Worm (Caenorhabditis elegans) whole organism, L1 larva: ENCODE data around the gene T21B4.15.

Experiments used
- C04F5.9 ChIP-seq: sonication (generic microtip); optimal IDR thresholded peaks from 2 replicates; lab custom pipeline; 2016; ENCODE audit warnings: missing genetic modification characterization, missing compliant biosample characterization
- C16A3.4 ChIP-seq: fragments of 150-350 bp; optimal IDR thresholded peaks from 2 replicates; lab custom pipeline; 2014; ENCODE audit warnings: missing biosample characterization, missing genetic modification characterization
- Y116A8C.19 ChIP-seq: sonication (generic microtip); optimal IDR thresholded peaks from 2 replicates; lab custom pipeline; 2016; ENCODE audit warnings: missing compliant biosample characterization, missing genetic modification characterization, borderline replicate concordance
- aha-1 ChIP-seq: fragments of 150-350 bp; optimal IDR thresholded peaks from 2 replicates; lab custom pipeline; 2014; ENCODE audit warnings: missing biosample characterization, missing genetic modification characterization
- ceh-63 ChIP-seq: fragments of 200-800 bp; sonication (Bioruptor generic); optimal IDR thresholded peaks from 2 replicates; lab custom pipeline; 2018; ENCODE audit warnings: mild to moderate bottlenecking, missing genetic modification characterization, missing compliant biosample characterization
- ceh-8 ChIP-seq: fragments of 200-800 bp; sonication (Bioruptor generic); optimal IDR thresholded peaks from 2 replicates; lab custom pipeline; 2018; ENCODE audit warnings: mild to moderate bottlenecking, missing genetic modification characterization, moderate library complexity, missing compliant biosample characterization
- ceh-82 ChIP-seq, 3 experiments: fragments of 150-350 bp in 1 of 3; sonication (generic microtip) in 2 of 3; optimal IDR thresholded peaks; 2 replicates each; lab custom pipeline; 2014 to 2017; ENCODE audit warnings: missing biosample characterization in 3 of 3, missing genetic modification characterization in 3 of 3
- ces-1 ChIP-seq: fragments of 150-350 bp; optimal IDR thresholded peaks from 2 replicates; lab custom pipeline; 2014; ENCODE audit warnings: missing biosample characterization, missing genetic modification reagents, missing genetic modification characterization
- dsc-1 ChIP-seq: sonication (generic microtip); optimal IDR thresholded peaks from 2 replicates; lab custom pipeline; 2016; ENCODE audit warnings: mild to moderate bottlenecking, missing genetic modification characterization, missing compliant biosample characterization
- egl-13 ChIP-seq: sonication (generic microtip); optimal IDR thresholded peaks from 2 replicates; lab custom pipeline; 2016; ENCODE audit warnings: missing genotype, missing genetic modification reagents, missing genetic modification characterization, missing compliant biosample characterization
- egl-27 ChIP-seq, 2 experiments: fragments of 150-350 bp in 1 of 2; sonication (generic microtip); optimal IDR thresholded peaks; 3 replicates each; lab custom pipeline; 2017 to 2018; ENCODE audit warnings: missing biosample characterization in 2 of 2, missing genetic modification characterization in 2 of 2, missing genetic modification reagents in 2 of 2
- ets-5 ChIP-seq: fragments of 200-800 bp; sonication (Bioruptor generic); IDR thresholded peaks from 2 replicates; pipeline ENCODE4 v1.3.6; 2022; ENCODE audit warnings: missing genetic modification characterization, missing compliant biosample characterization
- fkh-10 ChIP-seq: sonication (generic microtip); optimal IDR thresholded peaks from 2 replicates; lab custom pipeline; 2017; ENCODE audit warnings: missing biosample characterization, missing genetic modification reagents, missing genetic modification characterization
- fkh-4 ChIP-seq: sonication (generic microtip); optimal IDR thresholded peaks from 2 replicates; lab custom pipeline; 2016; ENCODE audit warnings: missing compliant biosample characterization, missing genetic modification characterization, borderline replicate concordance
- fkh-8 ChIP-seq: sonication (generic microtip); optimal IDR thresholded peaks from 2 replicates; lab custom pipeline; 2016; ENCODE audit warnings: mild to moderate bottlenecking, missing genetic modification characterization, missing compliant biosample characterization
- irx-1 ChIP-seq: sonication (generic microtip); optimal IDR thresholded peaks from 2 replicates; lab custom pipeline; 2016; ENCODE audit warnings: missing genetic modification characterization, missing compliant biosample characterization
- lin-14 ChIP-seq: fragments of 200-800 bp; sonication (Bioruptor generic); optimal IDR thresholded peaks from 2 replicates; lab custom pipeline; 2018; ENCODE audit warnings: mild to moderate bottlenecking, missing genetic modification characterization, moderate library complexity, missing compliant biosample characterization
- lin-15B ChIP-seq: fragments of 150-350 bp; sonication (generic microtip); optimal IDR thresholded peaks from 3 replicates; lab custom pipeline; 2014; ENCODE audit warnings: missing biosample characterization, missing genetic modification characterization
- mab-9 ChIP-seq: fragments of 200-800 bp; sonication (Bioruptor generic); IDR thresholded peaks from 2 replicates; pipeline ENCODE4 v1.3.6; 2022; ENCODE audit warnings: missing genetic modification reagents, missing genetic modification characterization, missing compliant biosample characterization
- mep-1 ChIP-seq: fragments of 150-350 bp; optimal IDR thresholded peaks from 2 replicates; lab custom pipeline; 2014; ENCODE audit warnings: missing biosample characterization, missing genetic modification characterization
- nhr-12 ChIP-seq: sonication (generic microtip); optimal IDR thresholded peaks from 2 replicates; lab custom pipeline; 2017; ENCODE audit warnings: missing biosample characterization, missing genetic modification characterization
- nhr-19 ChIP-seq: fragments of 200-800 bp; sonication (Bioruptor generic); conservative IDR thresholded peaks from 2 replicates; pipeline ENCODE4 v1.3.6; 2022; ENCODE audit warnings: missing genetic modification characterization, missing compliant biosample characterization
- nhr-28 ChIP-seq: fragments of 150-350 bp; optimal IDR thresholded peaks from 2 replicates; lab custom pipeline; 2014; ENCODE audit warnings: missing biosample characterization, missing genetic modification characterization
- nhr-47 ChIP-seq: sonication (generic microtip); optimal IDR thresholded peaks from 2 replicates; lab custom pipeline; 2016; ENCODE audit warnings: mild to moderate bottlenecking, missing genetic modification characterization, moderate library complexity, missing compliant biosample characterization
- nhr-71 ChIP-seq: sonication (generic microtip); optimal IDR thresholded peaks from 2 replicates; lab custom pipeline; 2016; ENCODE audit warnings: mild to moderate bottlenecking, missing genetic modification characterization, moderate library complexity, missing compliant biosample characterization
- nhr-84 ChIP-seq: sonication (generic microtip); optimal IDR thresholded peaks from 2 replicates; lab custom pipeline; 2017; ENCODE audit warnings: missing biosample characterization, missing genetic modification characterization
- nhr-85 ChIP-seq: sonication (generic microtip); peaks from one replicate; lab custom pipeline; 2016; ENCODE audit warnings: missing genetic modification characterization, inconsistent platforms, missing compliant biosample characterization
- skn-1 ChIP-seq: fragments of 150-350 bp; optimal IDR thresholded peaks from 2 replicates; lab custom pipeline; 2014; ENCODE audit warnings: missing biosample characterization, missing genetic modification characterization
- sox-4 ChIP-seq: sonication (generic microtip); optimal IDR thresholded peaks from 2 replicates; lab custom pipeline; 2016; ENCODE audit warnings: missing genetic modification characterization, missing compliant biosample characterization
- sptf-1 ChIP-seq: fragments of 150-350 bp; optimal IDR thresholded peaks from 2 replicates; lab custom pipeline; 2014; ENCODE audit warnings: missing biosample characterization, missing genetic modification characterization
- sup-37 ChIP-seq: fragments of 200-800 bp; sonication (Bioruptor generic); optimal IDR thresholded peaks from 2 replicates; lab custom pipeline; 2018; ENCODE audit warnings: mild to moderate bottlenecking, missing genetic modification characterization, missing compliant biosample characterization
- swsn-7 ChIP-seq: sonication (generic microtip); optimal IDR thresholded peaks from 2 replicates; lab custom pipeline; 2016; ENCODE audit warnings: missing genetic modification characterization, missing compliant biosample characterization
- tlp-1 ChIP-seq: fragments of 150-350 bp; optimal IDR thresholded peaks from 2 replicates; lab custom pipeline; 2014; ENCODE audit warnings: missing biosample characterization, missing genetic modification characterization
- unc-130 ChIP-seq: fragments of 150-350 bp; optimal IDR thresholded peaks from 2 replicates; lab custom pipeline; 2017; ENCODE audit warnings: missing biosample characterization, missing genetic modification characterization, inconsistent platforms
- unc-62 ChIP-seq: fragments of 150-350 bp; optimal IDR thresholded peaks from 2 replicates; lab custom pipeline; 2014; ENCODE audit warnings: missing biosample characterization, missing genetic modification reagents, missing genetic modification characterization
- zip-4 ChIP-seq: fragments of 200-800 bp; sonication (Bioruptor generic); optimal IDR thresholded peaks from 2 replicates; lab custom pipeline; 2018; ENCODE audit warnings: mild to moderate bottlenecking, missing genetic modification characterization, moderate library complexity, missing compliant biosample characterization
- ztf-11 ChIP-seq, 2 experiments: sonication (generic microtip); optimal IDR thresholded peaks; 2 replicates each; lab custom pipeline; 2016 to 2017; ENCODE audit warnings: missing genetic modification characterization in 2 of 2, missing biosample characterization in 1 of 2, missing compliant biosample characterization in 1 of 2

Gene T21B4.15

DNA sequence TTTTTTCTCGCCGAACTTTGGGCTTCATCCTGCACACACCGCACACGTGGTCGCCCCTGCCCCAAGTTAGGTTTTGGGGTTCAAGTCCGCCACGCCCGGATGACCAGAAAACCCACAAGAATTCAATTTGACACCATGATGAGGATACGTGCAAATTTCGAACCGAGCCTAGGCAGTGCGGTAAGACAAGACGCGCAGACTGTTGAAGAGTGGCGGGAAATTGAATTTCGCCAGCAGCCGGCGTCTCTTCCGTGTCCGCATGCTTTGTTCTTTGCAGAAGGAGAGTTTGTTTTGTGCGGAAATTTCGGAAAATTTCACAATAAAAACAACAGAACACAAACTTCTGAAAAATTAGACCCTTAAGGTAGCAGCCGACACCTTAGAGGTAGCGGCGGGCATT lies 10.0 kb downstream of the T21B4.15 start (continued):
- TF ChIP-seq ces-1 (GFP tag; lab: Kevin White, UChicago) (no peak), sptf-1 (no peak), nhr-71 (tag; lab: Kevin White, UChicago) (peak; percentile 18), nhr-12 (tag; lab: Kevin White, UChicago) (no peak), aha-1 (tag; lab: Kevin White, UChicago) (no peak), skn-1 (no peak), fkh-10 (peak; percentile 78), tlp-1 (tag; lab: Kevin White, UChicago) (no peak)

- no peak for TF ChIP-seq egl-13
- TF ChIP-seq nhr-85 (tag; lab: Kevin White, UChicago) = no peak
- TF ChIP-seq unc-130 (tag; lab: Kevin White, UChicago) = no peak
- TF ChIP-seq ets-5 (GFP tag; lab: Robert Waterston, UW) = no peak
- no peak for TF ChIP-seq lin-14
- no peak for TF ChIP-seq ceh-63
- no peak for TF ChIP-seq egl-27 (tag; optimal IDR thresholded peaks at IDR 0.05; lab: Kevin White, UChicago)
- TF ChIP-seq ztf-11 (tag; optimal IDR thresholded peaks at IDR 0.05; lab: Kevin White, UChicago) = no peak
- no peak for TF ChIP-seq unc-62 (GFP tag; lab: Kevin White, UChicago)
Measured at ce11 chrII:12502784-12503183, 12.8 kb downstream of the T21B4.15 start, which contains the start of gene ador-1. TSS of gene ador-1 (minus strand) at chrII:12502884.

DNA sequence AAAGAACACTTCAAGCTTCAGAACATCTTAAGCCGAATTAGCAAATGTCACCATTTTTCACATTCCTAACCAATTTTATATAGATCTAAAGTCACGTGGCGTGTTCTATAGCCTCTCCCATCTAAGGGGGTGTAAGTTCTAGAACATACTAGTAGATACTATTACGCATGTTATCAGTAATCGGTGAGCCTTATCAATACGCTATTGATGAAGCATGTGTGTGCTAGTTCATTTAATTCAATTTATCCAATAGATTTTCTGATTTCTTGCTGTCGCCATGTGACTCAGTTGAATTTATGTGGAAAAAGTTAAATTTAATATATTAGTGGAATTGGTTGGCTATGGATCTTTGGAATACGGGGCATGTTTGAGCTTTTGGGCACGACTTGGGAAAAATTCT lies 16.5 kb downstream of the T21B4.15 start:
- TF ChIP-seq nhr-19 (GFP tag; lab: Robert Waterston, UW) = no peak
- TF ChIP-seq nhr-47 (tag; lab: Kevin White, UChicago) = peak; percentile 65
- TF ChIP-seq ceh-8 (GFP tag; lab: Kevin White, UChicago) = peak; percentile 27
- TF ChIP-seq swsn-7 (tag; lab: Kevin White, UChicago) = peak; percentile 0
- peak; percentile 25 for TF ChIP-seq egl-13
- TF ChIP-seq Y116A8C.19 (tag; lab: Kevin White, UChicago) = no peak
- TF ChIP-seq lin-14 = no peak
- TF ChIP-seq sup-37 = no peak
- no peak for TF ChIP-seq mep-1 (tag; lab: Kevin White, UChicago)
- no peak for TF ChIP-seq lin-15B (tag; lab: Kevin White, UChicago)
- no peak for TF ChIP-seq mab-9
- TF ChIP-seq irx-1 (tag; lab: Kevin White, UChicago) = no peak
- TF ChIP-seq fkh-8 = peak; percentile 78
- no peak for TF ChIP-seq nhr-12 (tag; lab: Kevin White, UChicago)
- TF ChIP-seq ceh-82 (tag; optimal IDR thresholded peaks at IDR 0.05; lab: Kevin White, UChicago) = no peak
- TF ChIP-seq unc-62 (GFP tag; lab: Kevin White, UChicago) = no peak
- peak; percentile 66 for TF ChIP-seq sox-4 (tag; lab: Kevin White, UChicago)
- TF ChIP-seq dsc-1 (tag; lab: Kevin White, UChicago) = peak; percentile 1
- no peak for TF ChIP-seq ces-1 (GFP tag; lab: Kevin White, UChicago)
- TF ChIP-seq C04F5.9 (tag; lab: Kevin White, UChicago) = no peak

ce11 chrII:12507038-12507437 lies 17.0 kb downstream of the T21B4.15 start, which contains the start of gene srh-68:
TSS of gene srh-68 (plus strand) at chrII:12507338.
- no peak for TF ChIP-seq irx-1 (tag; lab: Kevin White, UChicago)
- TF ChIP-seq mab-9 = no peak
- TF ChIP-seq mep-1 (tag; lab: Kevin White, UChicago) = no peak
- TF ChIP-seq nhr-84 (tag; lab: Kevin White, UChicago) = no peak
- no peak for TF ChIP-seq fkh-4 (tag; lab: Kevin White, UChicago)
- no peak for TF ChIP-seq nhr-28 (tag; lab: Kevin White, UChicago)
- TF ChIP-seq zip-4 = no peak
- TF ChIP-seq C16A3.4 = no peak
- no peak for TF ChIP-seq unc-62 (GFP tag; lab: Kevin White, UChicago)
- no peak for TF ChIP-seq egl-27 (tag; optimal IDR thresholded peaks at IDR 0.05; lab: Kevin White, UChicago)
